Fruit fly (Drosophila melanogaster): ENCODE data around the gene CG7872.

Gene CG7872

dm6 chrX:15594230-15594857 lies 16.3 kb downstream of the CG7872 start (continued):
- TF ChIP-seq CG11247 (GFP tag; IDR thresholded peaks at IDR 0.05) = peak; percentile 77
- TF ChIP-seq sima (GFP tag; optimal IDR thresholded peaks at IDR 0.05) = no peak
- 0 out of 3 replicates have a peak, but pooled peaks have one; percentile 22 for TF ChIP-seq vnd (GFP tag; IDR thresholded peaks at IDR 0.05; ENCODE audit: partially characterized antibody)
- peak; percentile 17; the same call in 1 of the 2 replicates for TF ChIP-seq Rx (GFP tag; IDR thresholded peaks at IDR 0.05)
- TF ChIP-seq kni (GFP tag; optimal IDR thresholded peaks at IDR 0.05) = no peak
- TF ChIP-seq HHEX (GFP tag; optimal IDR thresholded peaks at IDR 0.05) = no peak
- TF ChIP-seq slou (GFP tag; optimal IDR thresholded peaks at IDR 0.05) = no peak
- TF ChIP-seq HLHmδ (GFP tag; optimal IDR thresholded peaks at IDR 0.05) = no peak
- TF ChIP-seq CG32532 (GFP tag; IDR thresholded peaks at IDR 0.05) = peak; percentile 85
- no peak for TF ChIP-seq ham (GFP tag; IDR thresholded peaks at IDR 0.05)
- TF ChIP-seq bbx (GFP tag; IDR thresholded peaks at IDR 0.05; ENCODE audit: partially characterized antibody) = no peak; the same call in 1 of the 2 replicates
- TF ChIP-seq CG13894 (tag; optimal IDR thresholded peaks at IDR 0.05) = no peak
- peak; percentile 34; the same call in 1 of the 2 replicates for TF ChIP-seq CG10959 (GFP tag; IDR thresholded peaks at IDR 0.05)
- TF ChIP-seq CG10267 (tag; optimal IDR thresholded peaks at IDR 0.05) = no peak
- TF ChIP-seq Rfx (GFP tag; IDR thresholded peaks at IDR 0.05) = peak; percentile 80
- peak; percentile 70 for TF ChIP-seq vvl (GFP tag; IDR thresholded peaks at IDR 0.05)
- TF ChIP-seq CG8290 (GFP tag; optimal IDR thresholded peaks at IDR 0.05) = no peak
- no peak for TF ChIP-seq CG8290 (tag; optimal IDR thresholded peaks at IDR 0.05)
- TF ChIP-seq ems (GFP tag; optimal IDR thresholded peaks at IDR 0.05) = no peak
- TF ChIP-seq fd3F (GFP tag; optimal IDR thresholded peaks at IDR 0.05) = no peak
- TF ChIP-seq Hmx (GFP tag; optimal IDR thresholded peaks at IDR 0.05) = no peak
- TF ChIP-seq ken (GFP tag; IDR thresholded peaks at IDR 0.05) = peak; percentile 66; the same call in 2 of the 3 replicates
- no peak for TF ChIP-seq h (optimal IDR thresholded peaks at IDR 0.05)
- TF ChIP-seq Ets65A (GFP tag) = peak; percentile 69
- peak; percentile 62; the same call in 1 of the 3 replicates for TF ChIP-seq Opbp (GFP tag; IDR thresholded peaks at IDR 0.05; ENCODE audit: partially characterized antibody)
- TF ChIP-seq Mad (GFP tag; optimal IDR thresholded peaks at IDR 0.05) = no peak
- TF ChIP-seq Atf-2 (GFP tag; optimal IDR thresholded peaks at IDR 0.05) = no peak
- no peak for TF ChIP-seq Kr (GFP tag; optimal IDR thresholded peaks at IDR 0.05)
- no peak for TF ChIP-seq schlank (tag; optimal IDR thresholded peaks at IDR 0.05)
- TF ChIP-seq Hey (tag; optimal IDR thresholded peaks at IDR 0.05) = no peak
- TF ChIP-seq cato (GFP tag; optimal IDR thresholded peaks at IDR 0.05; ENCODE audit: borderline replicate concordance) = no peak
- TF ChIP-seq ato (GFP tag; IDR thresholded peaks at IDR 0.05; ENCODE audit: partially characterized antibody) = peak; percentile 29; the same call in 1 of the 2 replicates
- TF ChIP-seq lbe (GFP tag; optimal IDR thresholded peaks at IDR 0.05) = peak; percentile 4
- no peak for TF ChIP-seq cg (GFP tag; optimal IDR thresholded peaks at IDR 0.05)
- no peak for TF ChIP-seq D19B (GFP tag; optimal IDR thresholded peaks at IDR 0.05)
- no peak for TF ChIP-seq Atf6 (GFP tag; IDR thresholded peaks at IDR 0.05)
- TF ChIP-seq otp (GFP tag; IDR thresholded peaks at IDR 0.05) = 0 out of 3 replicates have a peak, but pooled peaks have one; percentile 37
- TF ChIP-seq nom (GFP tag; optimal IDR thresholded peaks at IDR 0.05) = no peak
- TF ChIP-seq dati (GFP tag; IDR thresholded peaks at IDR 0.05) = no peak
- TF ChIP-seq CG8388 (GFP tag; optimal IDR thresholded peaks at IDR 0.05) = no peak
- peak in 1 of 2 experiments; percentile 2 for TF ChIP-seq bsh (GFP tag; optimal IDR thresholded peaks at IDR 0.05)
- TF ChIP-seq E2f1 (GFP tag; IDR thresholded peaks at IDR 0.05) = peak; percentile 65
- TF ChIP-seq tin (GFP tag; optimal IDR thresholded peaks at IDR 0.05) = peak; percentile 29
- TF ChIP-seq CG7271 (tag; optimal IDR thresholded peaks at IDR 0.05) = no peak
- peak; percentile 27; the same call in 1 of the 2 replicates for TF ChIP-seq CG13287 (GFP tag; IDR thresholded peaks at IDR 0.05; ENCODE audit: partially characterized antibody)
- peak; percentile 10 for TF ChIP-seq CG15601 (tag; optimal IDR thresholded peaks at IDR 0.05)
- TF ChIP-seq dpn (GFP tag; optimal IDR thresholded peaks at IDR 0.05) = peak in 1 of 2 experiments; percentile 28
- no peak for TF ChIP-seq CG8359 (GFP tag; optimal IDR thresholded peaks at IDR 0.05; ENCODE audit: borderline replicate concordance)
- peak; percentile 7 for TF ChIP-seq bcd (GFP tag; optimal IDR thresholded peaks at IDR 0.05)
- TF ChIP-seq CG10366 (GFP tag; IDR thresholded peaks at IDR 0.05) = peak; percentile 20

Data from whole organism, embryonic.